Worm (Caenorhabditis elegans) whole organism, late embryonic: ENCODE data around the gene tag-131.

ENCODE experiments used
- C08G9.2 ChIP-seq: sonication (generic microtip); optimal IDR thresholded peaks from 2 replicates; lab custom pipeline; 2016; ENCODE audit warnings: mild to moderate bottlenecking, missing genetic modification characterization, moderate library complexity, missing compliant biosample characterization
- F13H6.1 ChIP-seq: sonication (generic microtip); optimal IDR thresholded peaks from 2 replicates; lab custom pipeline; 2016; ENCODE audit warnings: missing genetic modification characterization, missing compliant biosample characterization
- K02D7.2 ChIP-seq: sonication (generic microtip); optimal IDR thresholded peaks from 2 replicates; lab custom pipeline; 2017; ENCODE audit warnings: mild to moderate bottlenecking, missing genetic modification characterization, missing compliant biosample characterization
- T23F11.4 ChIP-seq: fragments of 200-800 bp; sonication (Bioruptor generic); optimal IDR thresholded peaks from 2 replicates; lab custom pipeline; 2018; ENCODE audit warnings: mild to moderate bottlenecking, missing genetic modification characterization, missing compliant biosample characterization
- Y22D7AL.16 ChIP-seq: sonication (generic microtip); optimal IDR thresholded peaks from 2 replicates; lab custom pipeline; 2016; ENCODE audit warnings: missing genetic modification characterization, missing compliant biosample characterization
- ama-1 ChIP-seq: fragments of 150-350 bp; optimal IDR thresholded peaks from 2 replicates; lab custom pipeline; 2014
- ceh-14 ChIP-seq: sonication (generic microtip); optimal IDR thresholded peaks from 2 replicates; lab custom pipeline; 2016; ENCODE audit warnings: missing genotype, missing genetic modification characterization, missing compliant biosample characterization
- ceh-18 ChIP-seq: sonication (generic microtip); optimal IDR thresholded peaks from 2 replicates; lab custom pipeline; 2016; ENCODE audit warnings: missing genetic modification characterization, missing compliant biosample characterization
- ceh-24 ChIP-seq: sonication (generic microtip); optimal IDR thresholded peaks from 2 replicates; lab custom pipeline; 2016; ENCODE audit warnings: mild to moderate bottlenecking, missing genetic modification characterization, missing compliant biosample characterization
- ceh-30 ChIP-seq: fragments of 150-350 bp; optimal IDR thresholded peaks from 2 replicates; lab custom pipeline; 2014; ENCODE audit warnings: missing biosample characterization, missing genetic modification characterization
- ceh-31 ChIP-seq: sonication (generic microtip); optimal IDR thresholded peaks from 2 replicates; lab custom pipeline; 2016; ENCODE audit warnings: missing genetic modification characterization, missing compliant biosample characterization
- ceh-45 ChIP-seq: fragments of 200-800 bp; sonication (Bioruptor generic); IDR thresholded peaks from 2 replicates; pipeline ENCODE4 v1.3.6; 2022; ENCODE audit warnings: missing genetic modification reagents, missing genetic modification characterization, missing compliant biosample characterization
- ceh-48 ChIP-seq: sonication (generic microtip); optimal IDR thresholded peaks from 2 replicates; lab custom pipeline; 2016; ENCODE audit warnings: missing genetic modification characterization, inconsistent platforms, missing compliant biosample characterization
- ceh-9 ChIP-seq: sonication (generic microtip); optimal IDR thresholded peaks from 2 replicates; lab custom pipeline; 2016; ENCODE audit warnings: mild to moderate bottlenecking, missing genetic modification characterization, inconsistent platforms, missing compliant biosample characterization
- che-1 ChIP-seq: sonication (generic microtip); optimal IDR thresholded peaks from 2 replicates; lab custom pipeline; 2016; ENCODE audit warnings: mild to moderate bottlenecking, missing genetic modification characterization, missing compliant biosample characterization
- dmd-4 ChIP-seq: sonication (generic microtip); optimal IDR thresholded peaks from 2 replicates; lab custom pipeline; 2016; ENCODE audit warnings: borderline replicate concordance, missing genetic modification characterization, missing compliant biosample characterization
- dve-1 ChIP-seq: sonication (generic microtip); optimal IDR thresholded peaks from 2 replicates; lab custom pipeline; 2017; ENCODE audit warnings: antibody characterized with exemption, mild to moderate bottlenecking, missing genetic modification characterization, missing compliant biosample characterization
- elt-2 ChIP-seq: sonication (generic microtip); optimal IDR thresholded peaks from 2 replicates; lab custom pipeline; 2016; ENCODE audit warnings: missing genetic modification reagents, missing genetic modification characterization, missing compliant biosample characterization
- elt-4 ChIP-seq: sonication (generic microtip); optimal IDR thresholded peaks from 2 replicates; lab custom pipeline; 2016; ENCODE audit warnings: missing genetic modification characterization, missing compliant biosample characterization
- ets-4 ChIP-seq: sonication (generic microtip); optimal IDR thresholded peaks from 2 replicates; lab custom pipeline; 2016; ENCODE audit warnings: missing genetic modification characterization, missing compliant biosample characterization
- eyg-1 ChIP-seq: sonication (generic microtip); optimal IDR thresholded peaks from 2 replicates; lab custom pipeline; 2016; ENCODE audit warnings: missing genotype, missing genetic modification characterization, missing compliant biosample characterization
- fax-1 ChIP-seq: sonication (generic microtip); optimal IDR thresholded peaks from 2 replicates; lab custom pipeline; 2016; ENCODE audit warnings: missing genotype, missing genetic modification characterization, missing compliant biosample characterization
- fkh-10 ChIP-seq: fragments of 150-350 bp; optimal IDR thresholded peaks from 2 replicates; lab custom pipeline; 2014; ENCODE audit warnings: missing biosample characterization, missing genetic modification reagents, missing genetic modification characterization
- gmeb-2 ChIP-seq: sonication (generic microtip); optimal IDR thresholded peaks from 2 replicates; lab custom pipeline; 2016; ENCODE audit warnings: missing genetic modification characterization, inconsistent platforms, missing compliant biosample characterization
- hlh-13 ChIP-seq: fragments of 200-800 bp; sonication (Bioruptor generic); optimal IDR thresholded peaks from 2 replicates; lab custom pipeline; 2018; ENCODE audit warnings: mild to moderate bottlenecking, missing genetic modification characterization, missing compliant biosample characterization
- hlh-15 ChIP-seq: sonication (generic microtip); optimal IDR thresholded peaks from 2 replicates; lab custom pipeline; 2016; ENCODE audit warnings: missing genetic modification characterization, missing compliant biosample characterization
- hlh-30 ChIP-seq: sonication (generic microtip); optimal IDR thresholded peaks from 2 replicates; lab custom pipeline; 2017; ENCODE audit warnings: antibody characterized with exemption, missing genetic modification characterization, missing compliant biosample characterization; ENCODE audit not compliant: insufficient read depth
- hlh-6 ChIP-seq: sonication (generic microtip); optimal IDR thresholded peaks from 2 replicates; lab custom pipeline; 2016; ENCODE audit warnings: missing genotype, missing genetic modification characterization, missing compliant biosample characterization
- lim-6 ChIP-seq: sonication (generic microtip); optimal IDR thresholded peaks from 2 replicates; lab custom pipeline; 2016; ENCODE audit warnings: missing genetic modification characterization, missing compliant biosample characterization
- lin-11 ChIP-seq: fragments of 200-800 bp; sonication (Bioruptor generic); optimal IDR thresholded peaks from 2 replicates; lab custom pipeline; 2018; ENCODE audit warnings: mild to moderate bottlenecking, missing genetic modification characterization, missing compliant biosample characterization
- mec-3 ChIP-seq: sonication (generic microtip); optimal IDR thresholded peaks from 2 replicates; lab custom pipeline; 2016; ENCODE audit warnings: borderline replicate concordance, missing genetic modification characterization, missing compliant biosample characterization
- nfya-1 ChIP-seq: sonication (generic microtip); optimal IDR thresholded peaks from 2 replicates; lab custom pipeline; 2017; ENCODE audit warnings: missing genetic modification characterization, mild to moderate bottlenecking, missing compliant biosample characterization, antibody characterized with exemption, moderate library complexity
- odd-2 ChIP-seq: sonication (generic microtip); optimal IDR thresholded peaks from 2 replicates; lab custom pipeline; 2017; ENCODE audit warnings: antibody characterized with exemption, mild to moderate bottlenecking, missing genetic modification characterization, missing compliant biosample characterization
- pag-3 ChIP-seq: sonication (generic microtip); optimal IDR thresholded peaks from 2 replicates; lab custom pipeline; 2016; ENCODE audit warnings: missing compliant biosample characterization, missing genetic modification characterization, borderline replicate concordance
- pqm-1 ChIP-seq: sonication (generic microtip); optimal IDR thresholded peaks from 2 replicates; lab custom pipeline; 2016; ENCODE audit warnings: missing genetic modification characterization, missing compliant biosample characterization
- pros-1 ChIP-seq: fragments of 150-350 bp; optimal IDR thresholded peaks from 2 replicates; lab custom pipeline; 2014; ENCODE audit warnings: missing biosample characterization, missing genetic modification reagents, missing genetic modification characterization
- rnt-1 ChIP-seq: sonication (generic microtip); optimal IDR thresholded peaks from 2 replicates; lab custom pipeline; 2016; ENCODE audit warnings: missing genetic modification characterization, missing compliant biosample characterization
- sox-2 ChIP-seq: fragments of 200-800 bp; sonication (Bioruptor generic); IDR thresholded peaks from 2 replicates; pipeline ENCODE4 v1.3.6; 2022; ENCODE audit warnings: missing genetic modification reagents, missing genetic modification characterization, missing compliant biosample characterization
- sox-4 ChIP-seq: sonication (generic microtip); optimal IDR thresholded peaks from 2 replicates; lab custom pipeline; 2017; ENCODE audit warnings: mild to moderate bottlenecking, missing genetic modification characterization, inconsistent platforms, missing compliant biosample characterization
- tbx-2 ChIP-seq: sonication (generic microtip); optimal IDR thresholded peaks from 2 replicates; lab custom pipeline; 2016; ENCODE audit warnings: missing genetic modification characterization, missing compliant biosample characterization
- ttx-3 ChIP-seq: sonication (generic microtip); optimal IDR thresholded peaks from 2 replicates; lab custom pipeline; 2016; ENCODE audit warnings: missing genetic modification reagents, missing genetic modification characterization, missing compliant biosample characterization
- unc-3 ChIP-seq, 2 experiments: fragments of 200-800 bp in 1 of 2; sonication (Bioruptor generic) in 1 of 2; sonication (generic microtip) in 1 of 2; conservative IDR thresholded peaks in 1 of 2; optimal IDR thresholded peaks in 1 of 2; 2 replicates each; pipeline versions ENCODE4 v1.3.6 to Lab custom; 2016 to 2022; ENCODE audit warnings: missing compliant biosample characterization in 2 of 2, missing genetic modification characterization in 2 of 2, missing genetic modification reagents in 1 of 2
- unc-55 ChIP-seq: sonication (generic microtip); optimal IDR thresholded peaks from 2 replicates; lab custom pipeline; 2017; ENCODE audit warnings: missing biosample characterization, missing genetic modification reagents, missing genetic modification characterization
- zip-5 ChIP-seq: sonication (generic microtip); optimal IDR thresholded peaks from 2 replicates; lab custom pipeline; 2016; ENCODE audit warnings: missing genetic modification characterization, missing compliant biosample characterization

The tag-131 gene

DNA sequence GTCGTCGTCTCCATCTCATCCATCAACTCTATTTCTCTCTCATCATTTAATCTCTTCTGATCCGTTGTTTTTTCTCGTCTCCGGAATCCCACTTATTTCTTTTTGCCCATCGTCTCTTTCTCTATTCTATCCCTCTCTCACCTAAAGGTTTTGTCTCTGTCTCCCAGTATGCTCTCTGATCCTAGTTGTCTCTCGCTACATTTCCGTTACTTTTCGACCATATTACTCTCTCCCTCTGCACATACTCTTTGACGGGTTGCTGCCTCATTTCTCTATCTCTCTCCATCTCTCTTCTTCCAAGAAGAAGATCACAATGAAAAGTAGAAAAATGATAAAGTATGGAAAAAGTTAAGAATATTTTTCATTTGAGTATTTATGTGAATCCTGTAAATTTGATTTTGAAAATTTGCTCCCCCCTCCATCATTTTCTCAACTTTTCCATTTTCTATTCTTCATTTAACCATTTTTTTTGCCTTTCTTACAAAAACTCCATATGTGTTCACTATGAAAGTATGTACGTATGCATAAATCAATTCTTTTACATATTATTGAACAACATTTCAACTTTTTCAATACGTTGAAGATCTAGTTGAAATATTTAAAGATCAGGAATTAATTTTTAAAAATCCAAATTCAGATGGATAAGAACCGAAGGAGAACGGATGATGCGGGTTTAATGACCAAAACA lies at the start of gene tag-131:
tag-131 (plus strand) TSS at position 638 of the 688 bp plus-strand sequence.
- TF ChIP-seq ceh-18 (peak; percentile 36), nfya-1 (tag; lab: Kevin White, UChicago) (peak; percentile 63), tbx-2 (peak; percentile 31), unc-55 (GFP tag; lab: Kevin White, UChicago) (peak; percentile 81), pag-3 (no peak)

DNA sequence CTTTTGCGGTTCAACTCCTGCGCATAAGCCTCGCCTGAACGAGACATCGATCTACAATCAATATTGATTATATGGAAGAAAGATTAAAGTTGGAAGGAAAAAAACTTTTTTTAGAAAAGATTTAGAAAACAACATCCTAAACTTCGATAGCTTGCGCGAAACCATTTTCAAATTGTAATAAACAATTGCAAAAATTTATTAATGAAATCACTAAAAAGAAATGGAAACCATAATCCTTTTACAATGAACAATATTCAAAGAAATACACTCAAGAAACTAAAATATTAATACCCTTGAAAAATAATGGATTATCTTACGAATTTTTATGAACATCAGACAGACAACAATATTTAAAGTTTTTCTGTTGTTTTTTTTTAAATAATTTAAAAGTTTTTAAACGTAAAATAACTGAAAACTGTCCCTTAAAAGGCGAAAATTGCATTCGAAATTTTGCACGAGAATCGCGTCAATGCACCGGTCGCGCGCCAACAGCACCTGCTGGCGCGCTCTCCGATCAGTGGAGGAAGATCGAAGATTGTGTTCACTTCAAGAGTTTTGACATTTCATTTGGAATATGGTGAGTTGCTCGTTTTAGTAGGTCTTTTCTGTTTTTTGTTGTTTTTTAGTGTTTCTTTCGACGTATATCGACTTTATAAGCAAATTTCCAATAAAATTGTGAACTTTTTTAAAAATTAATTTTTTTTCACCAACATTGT lies 48.1 kb upstream of the tag-131 start, which contains the start of the genes sftb-1 and R10E4.1:
sftb-1 (minus strand) TSS at position 51 of the 716 bp plus-strand sequence.
R10E4.1 (plus strand) TSS at position 524 of the 716 bp plus-strand sequence.
- TF ChIP-seq K02D7.2 (tag; lab: Kevin White, UChicago) (no peak), dve-1 (tag; lab: Kevin White, UChicago) (no peak), pros-1 (no peak), ceh-14 (tag; lab: Kevin White, UChicago) (peak; percentile 37), Y22D7AL.16 (no peak), ceh-48 (tag; lab: Kevin White, UChicago) (no peak), T23F11.4 (GFP tag; lab: Kevin White, UChicago) (no peak), elt-2 (tag; lab: Kevin White, UChicago) (peak; percentile 4), ttx-3 (tag; lab: Kevin White, UChicago) (no peak), hlh-13 (GFP tag; lab: Kevin White, UChicago) (no peak), lim-6 (no peak), ceh-30 (tag; lab: Kevin White, UChicago) (no peak), ceh-18 (no peak), eyg-1 (tag; lab: Kevin White, UChicago) (no peak), lin-11 (tag; lab: Kevin White, UChicago) (no peak), elt-4 (tag; lab: Kevin White, UChicago) (no peak), ceh-9 (no peak), fax-1 (no peak), F13H6.1 (tag; lab: Kevin White, UChicago) (no peak), unc-3 (GFP tag; conservative IDR thresholded peaks at IDR 0.05; lab: Robert Waterston, UW) (no peak), unc-3 (tag; optimal IDR thresholded peaks at IDR 0.05; lab: Kevin White, UChicago) (no peak), sox-2 (GFP tag; lab: Robert Waterston, UW) (no peak), hlh-6 (tag; lab: Kevin White, UChicago) (no peak), che-1 (tag; lab: Kevin White, UChicago) (no peak), dmd-4 (tag; lab: Kevin White, UChicago) (no peak), ets-4 (tag; lab: Kevin White, UChicago) (no peak), fkh-10 (GFP tag; lab: Kevin White, UChicago) (no peak), sox-4 (tag; lab: Kevin White, UChicago) (no peak), nfya-1 (tag; lab: Kevin White, UChicago) (peak; percentile 55), ceh-31 (tag; lab: Kevin White, UChicago) (peak; percentile 4), mec-3 (no peak), rnt-1 (no peak), hlh-15 (tag; lab: Kevin White, UChicago) (no peak), gmeb-2 (tag; lab: Kevin White, UChicago) (no peak), hlh-30 (tag; lab: Kevin White, UChicago) (no peak), ceh-24 (tag; lab: Kevin White, UChicago) (no peak), unc-55 (GFP tag; lab: Kevin White, UChicago) (no peak), pag-3 (no peak), zip-5 (no peak), ceh-45 (GFP tag; lab: Robert Waterston, UW) (no peak), odd-2 (tag; lab: Kevin White, UChicago) (no peak), C08G9.2 (tag; lab: Kevin White, UChicago) (no peak), tbx-2 (peak; percentile 31), pqm-1 (tag; lab: Kevin White, UChicago) (no peak), ama-1 (no peak)
